Fruit fly (Drosophila melanogaster): ENCODE measurements around the gene rtet.
A peak's percentile ranks its signal among the peaks of the same experiment; 100 is the strongest.

The rtet gene

dm6 chr3R:21151090-21151870, 43.0 kb downstream of the rtet start (continued):
- TF ChIP-seq CG11902 (GFP tag; optimal IDR thresholded peaks at IDR 0.05) (no peak), Eip75B (GFP tag; optimal IDR thresholded peaks at IDR 0.05) (no peak), Met (GFP tag; optimal IDR thresholded peaks at IDR 0.05) (peak; percentile 47), CG6792 (GFP tag; optimal IDR thresholded peaks at IDR 0.05) (no peak), spab (GFP tag; optimal IDR thresholded peaks at IDR 0.05) (no peak), dac (GFP tag; optimal IDR thresholded peaks at IDR 0.05) (no peak), CG16779 (tag; optimal IDR thresholded peaks at IDR 0.05) (no peak), pdm3 (GFP tag; optimal IDR thresholded peaks at IDR 0.05) (peak; percentile 27), topi (GFP tag; optimal IDR thresholded peaks at IDR 0.05) (peak; percentile 23), Sox14 (GFP tag; optimal IDR thresholded peaks at IDR 0.05) (peak; percentile 13), salr (GFP tag; optimal IDR thresholded peaks at IDR 0.05) (no peak), OdsH (GFP tag; optimal IDR thresholded peaks at IDR 0.05) (peak; percentile 45), achi (GFP tag; optimal IDR thresholded peaks at IDR 0.05) (peak; percentile 23), CG7368 (GFP tag; optimal IDR thresholded peaks at IDR 0.05) (no peak), Hr4 (GFP tag; optimal IDR thresholded peaks at IDR 0.05) (peak; percentile 58), CG1621 (tag; optimal IDR thresholded peaks at IDR 0.05) (no peak), CG8319 (GFP tag; optimal IDR thresholded peaks at IDR 0.05) (no peak), CG9139 (GFP tag; optimal IDR thresholded peaks at IDR 0.05) (no peak), Eip93F (GFP tag; optimal IDR thresholded peaks at IDR 0.05) (no peak), Sox102F (GFP tag; optimal IDR thresholded peaks at IDR 0.05) (peak; percentile 8), eg (GFP tag; IDR thresholded peaks at IDR 0.05) (peak; percentile 62; the same call in 1 of the 3 replicates), acj6 (GFP tag; optimal IDR thresholded peaks at IDR 0.05) (peak; percentile 43), svp (GFP tag) (peak; percentile 54), CG32006 (GFP tag; optimal IDR thresholded peaks at IDR 0.05) (peak; percentile 32), CG8119 (GFP tag; IDR thresholded peaks at IDR 0.05) (peak; percentile 52; the same call in 2 of the 3 replicates), CG34406 (GFP tag; optimal IDR thresholded peaks at IDR 0.05) (peak; percentile 9), CG3032 (tag; optimal IDR thresholded peaks at IDR 0.05) (peak; percentile 4), Ets21C (GFP tag; optimal IDR thresholded peaks at IDR 0.05) (peak; percentile 5)

dm6 chr3R:21152856-21153278, 44.6 kb downstream of the rtet start:
- TF ChIP-seq CG7368 (GFP tag; optimal IDR thresholded peaks at IDR 0.05) (peak; percentile 73), salr (GFP tag; optimal IDR thresholded peaks at IDR 0.05) (peak; percentile 47 to 75), CG3032 (tag; optimal IDR thresholded peaks at IDR 0.05) (peak; percentile 69), CG4318 (GFP tag; optimal IDR thresholded peaks at IDR 0.05) (no peak), ss (GFP tag; optimal IDR thresholded peaks at IDR 0.05) (peak; percentile 84 to 96), CG8119 (GFP tag; IDR thresholded peaks at IDR 0.05) (peak; percentile 94), Met (GFP tag; optimal IDR thresholded peaks at IDR 0.05) (peak; percentile 50), CG6276 (GFP tag; optimal IDR thresholded peaks at IDR 0.05) (peak; percentile 98), dac (GFP tag; optimal IDR thresholded peaks at IDR 0.05) (peak; percentile 69), CG11902 (GFP tag; optimal IDR thresholded peaks at IDR 0.05) (no peak), net (GFP tag; optimal IDR thresholded peaks at IDR 0.05) (peak; percentile 86), CG6792 (GFP tag; optimal IDR thresholded peaks at IDR 0.05) (peak; percentile 51), Hr39 (GFP tag; optimal IDR thresholded peaks at IDR 0.05) (no peak), Eip75B (GFP tag; optimal IDR thresholded peaks at IDR 0.05) (peak; percentile 40), CG16779 (tag; optimal IDR thresholded peaks at IDR 0.05) (peak; percentile 96), spab (GFP tag; optimal IDR thresholded peaks at IDR 0.05) (peak; percentile 56), svp (GFP tag) (peak; percentile 37), CG32006 (GFP tag; optimal IDR thresholded peaks at IDR 0.05) (peak; percentile 62), CG34406 (GFP tag; optimal IDR thresholded peaks at IDR 0.05) (peak; percentile 84), CG1621 (tag; optimal IDR thresholded peaks at IDR 0.05) (peak; percentile 79), CG11294 (GFP tag; IDR thresholded peaks at IDR 0.05) (peak; percentile 56; the same call in 1 of the 2 replicates), Sox102F (GFP tag; optimal IDR thresholded peaks at IDR 0.05) (peak; percentile 87), Sox14 (GFP tag; optimal IDR thresholded peaks at IDR 0.05) (peak; percentile 47), CG11762 (GFP tag; optimal IDR thresholded peaks at IDR 0.05; ENCODE audit: insufficient read depth) (peak; percentile 53), Hr4 (GFP tag; optimal IDR thresholded peaks at IDR 0.05) (peak; percentile 61), fkh (GFP tag; optimal IDR thresholded peaks at IDR 0.05) (no peak), vri (GFP tag; optimal IDR thresholded peaks at IDR 0.05) (peak; percentile 92), Hr38 (GFP tag; optimal IDR thresholded peaks at IDR 0.05) (no peak), Smox (GFP tag; optimal IDR thresholded peaks at IDR 0.05) (peak; percentile 45), CG31627 (GFP tag; optimal IDR thresholded peaks at IDR 0.05) (no peak), Eip78C (GFP tag) (peak; percentile 91), CG8319 (GFP tag; optimal IDR thresholded peaks at IDR 0.05) (peak; percentile 40), CG10669 (GFP tag; optimal IDR thresholded peaks at IDR 0.05) (peak; percentile 76), Blimp-1 (GFP tag; optimal IDR thresholded peaks at IDR 0.05) (peak; percentile 76), Eip93F (GFP tag; optimal IDR thresholded peaks at IDR 0.05) (peak; percentile 91), cyc (GFP tag; optimal IDR thresholded peaks at IDR 0.05) (no peak), achi (GFP tag; optimal IDR thresholded peaks at IDR 0.05) (peak; percentile 71), Ets96B (tag; optimal IDR thresholded peaks at IDR 0.05) (peak; percentile 76)
